Worm (Caenorhabditis elegans): Measurements from ENCODE around the gene F44E5.5.

The F44E5.5 gene

DNA sequence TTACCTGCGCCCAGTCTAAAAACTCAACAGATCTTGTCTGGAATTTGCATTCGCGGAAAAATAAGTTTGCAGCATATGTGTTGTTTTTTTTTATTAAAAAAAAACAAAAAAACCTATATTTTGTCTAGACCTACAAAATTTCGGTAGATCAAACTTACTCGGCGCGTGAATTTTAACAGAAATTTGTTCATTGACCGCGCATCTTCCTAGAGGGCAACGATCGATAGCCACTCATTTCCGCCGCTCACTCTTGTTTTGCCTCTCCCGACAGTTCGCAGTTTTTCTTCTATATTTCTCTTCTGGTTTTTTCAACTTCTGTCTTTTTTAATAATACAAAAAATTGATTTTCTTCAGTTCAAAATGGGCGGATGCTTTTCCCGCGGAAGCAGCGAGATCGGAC lies 51.0 kb downstream of the F44E5.5 start, which contains the start of gene F43G6.7:
TSS of gene F43G6.7 (plus strand) at position 355 of the 400 bp plus-strand sequence.
- no peak for TF ChIP-seq nhr-77 (tag; optimal IDR thresholded peaks at IDR 0.05)
- no peak for TF ChIP-seq nhr-19 (GFP tag; conservative IDR thresholded peaks at IDR 0.05)
- no peak for TF ChIP-seq aly-2 (tag; optimal IDR thresholded peaks at IDR 0.05)
- no peak for TF ChIP-seq blmp-1 (tag; optimal IDR thresholded peaks at IDR 0.05)

DNA sequence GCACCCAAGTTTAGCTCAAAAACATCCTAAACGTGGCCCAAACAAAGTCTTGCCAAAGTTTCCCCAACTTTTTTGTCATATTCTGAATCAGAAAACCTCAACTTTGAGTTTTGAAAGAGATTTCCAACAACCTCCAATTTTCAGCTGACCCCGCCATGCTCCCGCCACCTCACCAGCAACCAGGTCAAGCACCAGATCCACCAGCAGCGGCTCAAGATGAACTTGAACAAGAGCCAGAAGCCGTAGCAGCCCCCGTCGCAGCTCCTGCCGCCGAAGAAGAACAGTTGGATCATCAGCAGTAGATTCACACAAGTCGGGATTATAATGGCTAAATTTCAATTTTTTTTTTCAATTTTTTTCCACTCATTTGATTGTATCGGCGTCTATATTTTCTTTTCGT lies 51.8 kb downstream of the F44E5.5 start:
- TF ChIP-seq aly-2 (tag; optimal IDR thresholded peaks at IDR 0.05) (no peak), irx-1 (tag; optimal IDR thresholded peaks at IDR 0.05) (no peak), lin-15B (tag; optimal IDR thresholded peaks at IDR 0.05) (no peak), sox-4 (tag; optimal IDR thresholded peaks at IDR 0.05) (no peak), elt-2 (tag; optimal IDR thresholded peaks at IDR 0.05) (no peak), nhr-20 (tag; optimal IDR thresholded peaks at IDR 0.05) (no peak), elt-3 (tag; optimal IDR thresholded peaks at IDR 0.05) (no peak), unc-130 (tag; optimal IDR thresholded peaks at IDR 0.05) (no peak)

Data from whole organism, L1 larva.